Worm (Caenorhabditis elegans) whole organism, L4/young adult: ENCODE results near the gene klp-17.

Source experiments
- W03F9.2 ChIP-seq: fragments of 150-350 bp; optimal IDR thresholded peaks from 2 replicates; lab custom pipeline; 2014; ENCODE audit warnings: missing biosample characterization, missing genetic modification characterization
- dao-5 ChIP-seq: sonication (generic microtip); optimal IDR thresholded peaks from 2 replicates; lab custom pipeline; 2016; ENCODE audit warnings: missing genotype, missing genetic modification characterization, moderate library complexity, missing compliant biosample characterization
- him-1 ChIP-seq: sonication (generic microtip); optimal IDR thresholded peaks from 2 replicates; lab custom pipeline; 2016; ENCODE audit warnings: missing genotype, missing genetic modification reagents, missing genetic modification characterization, missing compliant biosample characterization

DNA sequence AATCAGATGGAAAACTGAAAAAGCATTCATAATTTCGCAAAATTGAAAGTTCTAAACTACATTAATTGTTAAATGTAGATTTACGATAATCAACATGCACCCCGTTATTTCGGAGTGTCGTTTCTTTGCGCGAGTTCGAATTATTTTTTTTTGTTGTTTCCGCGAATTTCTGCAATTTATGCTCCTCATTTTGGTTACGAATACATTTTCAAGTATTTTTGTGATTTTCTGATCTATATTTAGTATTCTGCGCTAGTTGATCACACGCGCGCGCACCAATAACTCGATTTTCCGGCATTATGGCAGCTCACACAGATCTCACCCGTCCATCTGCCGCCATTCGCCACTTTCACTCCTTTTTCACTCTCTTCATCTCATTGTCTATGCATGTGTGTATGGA, 27.2 kb downstream of the klp-17 start, which contains the start of gene VW02B12L.2:
- TF ChIP-seq dao-5 (tag; lab: Kevin White, UChicago), result no peak
- TF ChIP-seq him-1 (tag; lab: Kevin White, UChicago), result no peak
- TF ChIP-seq W03F9.2 (tag; lab: Kevin White, UChicago), result no peak
